Worm (Caenorhabditis elegans): ENCODE data around the gene F20D6.9.

DNA sequence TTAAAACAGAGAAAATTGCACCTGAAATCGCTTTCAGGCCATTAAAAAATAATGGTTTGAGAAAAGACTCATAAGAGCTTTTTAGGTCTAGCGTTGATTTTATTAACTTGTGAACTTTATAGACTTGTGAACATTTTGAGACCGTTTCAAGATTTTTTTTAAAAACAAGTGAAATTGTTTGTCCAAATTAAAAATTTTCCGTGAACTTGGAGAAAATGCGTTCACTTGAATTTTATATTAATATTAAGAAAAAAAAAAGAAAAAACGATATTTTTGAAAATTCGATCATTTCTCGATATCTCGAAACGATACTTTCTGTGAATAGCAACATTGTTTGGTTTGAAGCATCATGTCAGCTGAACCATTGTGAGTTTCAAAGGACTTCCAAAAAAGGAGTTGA is 13.2 kb upstream of the F20D6.9 start, which contains the start of gene F20D6.1:
- no peak for TF ChIP-seq pqm-1 (tag; optimal IDR thresholded peaks at IDR 0.05)
- no peak for TF ChIP-seq sptf-1 (tag; optimal IDR thresholded peaks at IDR 0.05)
- TF ChIP-seq nhr-77 (tag; optimal IDR thresholded peaks at IDR 0.05) = no peak
- no peak for TF ChIP-seq hlh-4 (tag; optimal IDR thresholded peaks at IDR 0.05)
- TF ChIP-seq ztf-4 (tag; optimal IDR thresholded peaks at IDR 0.05) = no peak
- no peak for TF ChIP-seq snpc-4 (tag; optimal IDR thresholded peaks at IDR 0.05)
- TF ChIP-seq nhr-11 (tag; optimal IDR thresholded peaks at IDR 0.05) = no peak
- no peak for TF ChIP-seq fos-1 (tag; optimal IDR thresholded peaks at IDR 0.05)
- no peak for TF ChIP-seq ama-1 (optimal IDR thresholded peaks at IDR 0.05)
- TF ChIP-seq tbx-2 (tag; optimal IDR thresholded peaks at IDR 0.05) = no peak
- no peak for TF ChIP-seq mdl-1 (tag; optimal IDR thresholded peaks at IDR 0.05)
- TF ChIP-seq C16A3.4 (tag; optimal IDR thresholded peaks at IDR 0.05) = no peak
